Fruit fly (Drosophila melanogaster): Measurements from ENCODE around the gene ouib.

ouib gene

DNA sequence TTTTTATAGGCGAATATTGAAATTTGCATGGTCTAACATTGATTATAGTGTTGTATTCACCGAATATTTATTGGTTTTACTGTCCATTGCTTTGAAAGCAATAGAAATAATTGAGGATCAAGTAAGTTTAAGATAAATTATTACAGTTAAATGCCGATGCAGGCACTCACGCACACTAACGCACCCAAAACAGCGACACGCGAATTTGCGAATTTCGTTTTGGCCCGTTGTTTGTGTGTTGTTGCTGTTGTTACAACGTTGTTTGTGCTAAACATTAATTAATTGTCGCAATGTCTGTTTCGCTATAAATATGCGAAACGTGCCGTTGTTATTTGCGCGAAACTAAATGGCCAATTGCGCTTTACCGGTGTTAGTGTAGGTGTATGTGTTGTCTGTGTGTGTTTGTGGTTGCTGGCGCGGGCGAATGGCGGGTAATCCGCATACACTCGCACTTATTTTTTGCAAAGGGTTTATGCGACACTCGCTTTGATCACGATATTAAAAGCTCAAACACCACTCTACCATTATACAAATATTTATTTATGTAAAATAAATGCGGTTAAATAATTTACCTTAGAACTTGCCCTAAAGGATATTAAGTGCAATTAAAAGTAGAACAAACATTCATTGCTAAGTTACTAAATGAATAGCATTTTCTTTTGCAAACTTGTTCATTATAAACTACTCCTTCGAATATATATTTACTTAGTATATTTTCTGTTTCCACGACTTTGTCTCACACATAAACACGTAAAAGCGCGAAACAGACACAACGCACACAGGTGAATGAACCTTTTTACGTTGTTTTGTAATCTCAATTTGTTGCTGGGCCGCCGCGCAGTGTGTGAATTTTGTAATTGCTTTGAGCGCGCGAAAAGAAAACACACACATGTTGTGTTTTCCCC, 22.8 kb downstream of the ouib start (continued):
- peak; percentile 1 for TF ChIP-seq Usf (GFP tag; optimal IDR thresholded peaks at IDR 0.05)
- no peak for TF ChIP-seq CG8924 (tag; optimal IDR thresholded peaks at IDR 0.05)
- no peak for TF ChIP-seq CG31388 (GFP tag; optimal IDR thresholded peaks at IDR 0.05)
- no peak for TF ChIP-seq chinmo (GFP tag; IDR thresholded peaks at IDR 0.05; ENCODE audit: partially characterized antibody)
- no peak for TF ChIP-seq CG2889 (GFP tag; IDR thresholded peaks at IDR 0.05)
- TF ChIP-seq fru (optimal IDR thresholded peaks at IDR 0.05) = no peak
- no peak for TF ChIP-seq CG13287 (GFP tag; IDR thresholded peaks at IDR 0.05; ENCODE audit: partially characterized antibody)
- TF ChIP-seq dysf (GFP tag; IDR thresholded peaks at IDR 0.05) = no peak
- TF ChIP-seq CG18764 (GFP tag; optimal IDR thresholded peaks at IDR 0.05) = no peak
- no peak for TF ChIP-seq aop (GFP tag; IDR thresholded peaks at IDR 0.05)
- no peak for TF ChIP-seq yki (optimal IDR thresholded peaks at IDR 0.05)
- TF ChIP-seq prd (optimal IDR thresholded peaks at IDR 0.05) = no peak
- no peak for TF ChIP-seq prd (GFP tag; IDR thresholded peaks at IDR 0.05)
- no peak for TF ChIP-seq pho (GFP tag; optimal IDR thresholded peaks at IDR 0.05)
- no peak for TF ChIP-seq emc (GFP tag; optimal IDR thresholded peaks at IDR 0.05)
- no peak for TF ChIP-seq gem (tag; optimal IDR thresholded peaks at IDR 0.05)
- no peak for TF ChIP-seq amos (GFP tag; IDR thresholded peaks at IDR 0.05; ENCODE audit: partially characterized antibody)
- TF ChIP-seq stwl (tag; optimal IDR thresholded peaks at IDR 0.05) = no peak
- peak; percentile 28 for TF ChIP-seq lbe (GFP tag; optimal IDR thresholded peaks at IDR 0.05)
- TF ChIP-seq CG15269 (tag; optimal IDR thresholded peaks at IDR 0.05) = no peak
- TF ChIP-seq schlank (tag; optimal IDR thresholded peaks at IDR 0.05) = no peak
- TF ChIP-seq CG42726 (GFP tag; IDR thresholded peaks at IDR 0.05; ENCODE audit: partially characterized antibody) = no peak
- no peak for TF ChIP-seq CG17829 (tag; optimal IDR thresholded peaks at IDR 0.05)
- no peak for TF ChIP-seq Mrtf (GFP tag; IDR thresholded peaks at IDR 0.05)
- peak; percentile 53 for TF ChIP-seq CG15479 (GFP tag; optimal IDR thresholded peaks at IDR 0.05)
- no peak for TF ChIP-seq Hr3 (GFP tag; optimal IDR thresholded peaks at IDR 0.05)
- no peak for TF ChIP-seq Gug (GFP tag; IDR thresholded peaks at IDR 0.05)
- TF ChIP-seq Neu2 (GFP tag; optimal IDR thresholded peaks at IDR 0.05; ENCODE audit: borderline replicate concordance) = no peak
- no peak for TF ChIP-seq Nf-YB (GFP tag; optimal IDR thresholded peaks at IDR 0.05)
- TF ChIP-seq ab (GFP tag; optimal IDR thresholded peaks at IDR 0.05) = no peak
- peak; percentile 53 for TF ChIP-seq CG18599 (GFP tag; optimal IDR thresholded peaks at IDR 0.05)
- TF ChIP-seq CG7928 (GFP tag; optimal IDR thresholded peaks at IDR 0.05) = no peak
- no peak for TF ChIP-seq ro (GFP tag; IDR thresholded peaks at IDR 0.05)
- no peak for TF ChIP-seq CG18476 (GFP tag; optimal IDR thresholded peaks at IDR 0.05)
- no peak for TF ChIP-seq pan (optimal IDR thresholded peaks at IDR 0.05)
- no peak for TF ChIP-seq pan (GFP tag; optimal IDR thresholded peaks at IDR 0.05 in 1 of 2, IDR thresholded peaks at IDR 0.05 in 1 of 2)
- peak; percentile 42 for TF ChIP-seq Hmr (GFP tag; optimal IDR thresholded peaks at IDR 0.05)
- no peak for TF ChIP-seq jumu (GFP tag; optimal IDR thresholded peaks at IDR 0.05)
- TF ChIP-seq CG10321 (GFP tag; IDR thresholded peaks at IDR 0.05) = no peak
- no peak for TF ChIP-seq fd3F (GFP tag; optimal IDR thresholded peaks at IDR 0.05)
- no peak for TF ChIP-seq CG10147 (GFP tag; optimal IDR thresholded peaks at IDR 0.05)
- TF ChIP-seq CG10959 (GFP tag; IDR thresholded peaks at IDR 0.05) = no peak
- TF ChIP-seq fd64A (GFP tag; optimal IDR thresholded peaks at IDR 0.05) = no peak
- TF ChIP-seq Taf1 (GFP tag; IDR thresholded peaks at IDR 0.05) = no peak
- no peak for TF ChIP-seq dmrt11E (tag; optimal IDR thresholded peaks at IDR 0.05)
- no peak for TF ChIP-seq MBD-R2 (GFP tag; IDR thresholded peaks at IDR 0.05)
- TF ChIP-seq abd-A (tag; optimal IDR thresholded peaks at IDR 0.05) = no peak
- TF ChIP-seq Med (GFP tag) = peak; percentile 64
- no peak for TF ChIP-seq Hsf (GFP tag; optimal IDR thresholded peaks at IDR 0.05)
- no peak for TF ChIP-seq TFAM (GFP tag; optimal IDR thresholded peaks at IDR 0.05)
- no peak for TF ChIP-seq CG14050 (GFP tag; IDR thresholded peaks at IDR 0.05)
